Worm (Caenorhabditis elegans): ENCODE results near the gene fipr-29.

fipr-29 gene

DNA sequence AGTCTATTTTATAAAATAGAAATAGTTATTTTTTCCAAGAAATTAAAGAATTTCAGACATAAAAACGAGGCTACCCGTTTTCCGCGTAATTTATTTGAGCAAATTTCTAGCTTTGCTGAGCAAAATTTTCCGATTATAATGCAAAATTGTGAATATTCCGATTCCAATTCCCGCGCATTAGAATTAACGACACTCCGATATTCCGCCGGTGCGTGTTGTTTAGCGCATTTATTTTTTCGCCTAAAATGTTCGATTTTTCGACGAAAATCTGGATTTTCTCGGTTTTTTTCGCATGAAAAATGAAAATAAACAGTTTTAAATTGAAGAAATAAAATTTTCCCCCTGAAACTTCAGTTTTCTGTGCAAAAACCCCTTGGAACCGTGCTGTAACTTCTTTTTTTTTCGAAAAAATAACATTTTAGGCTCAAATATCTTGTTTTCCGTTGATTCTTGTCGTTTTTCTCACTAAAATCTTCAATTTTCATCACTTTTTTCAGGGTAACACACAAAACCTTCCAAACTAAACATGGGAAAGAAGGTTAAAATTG lies 9.9 kb upstream of the fipr-29 start, which contains the start of gene H06I04.3:
Gene H06I04.3 (plus strand): TSS at position 498 of the 548 bp plus-strand sequence.
- TF ChIP-seq lin-15B (tag; optimal IDR thresholded peaks at IDR 0.05) (peak; percentile 28), skn-1 (tag; optimal IDR thresholded peaks at IDR 0.05) (no peak), tbx-2 (tag; optimal IDR thresholded peaks at IDR 0.05) (no peak), ama-1 (optimal IDR thresholded peaks at IDR 0.05) (no peak), nhr-23 (tag; optimal IDR thresholded peaks at IDR 0.05) (peak; percentile 22), nfya-1 (tag; optimal IDR thresholded peaks at IDR 0.05; ENCODE audit: insufficient read depth) (peak; percentile 41), lin-39 (tag; optimal IDR thresholded peaks at IDR 0.05) (peak; percentile 24), hmg-11 (tag; optimal IDR thresholded peaks at IDR 0.05) (peak; percentile 50)

DNA sequence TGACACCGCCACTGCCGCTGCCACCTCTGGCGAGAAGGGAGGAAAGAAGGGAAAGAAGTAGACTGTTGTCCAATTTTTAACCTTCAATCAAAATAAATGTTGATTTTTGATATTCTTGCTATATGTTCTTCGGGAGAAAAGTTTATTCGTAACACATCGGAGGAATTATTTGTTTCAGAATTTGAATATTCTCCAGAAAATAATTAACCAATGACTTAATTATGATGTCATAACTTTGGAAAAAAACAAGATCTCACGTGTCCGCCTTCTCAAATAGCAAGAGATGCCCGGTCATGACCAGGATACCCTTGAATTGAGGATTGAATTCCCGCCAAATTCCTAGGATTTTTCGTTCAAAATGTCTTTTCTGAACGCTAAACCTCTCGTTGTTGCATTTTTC lies 8.9 kb upstream of the fipr-29 start:
- TF ChIP-seq pha-4 (tag; optimal IDR thresholded peaks at IDR 0.05), result no peak
- TF ChIP-seq zag-1 (tag; optimal IDR thresholded peaks at IDR 0.05), result no peak
- TF ChIP-seq sea-2 (GFP tag; optimal IDR thresholded peaks at IDR 0.05), result no peak
- TF ChIP-seq ceh-9 (tag; optimal IDR thresholded peaks at IDR 0.05), result no peak
- TF ChIP-seq nhr-25 (tag; optimal IDR thresholded peaks at IDR 0.05), result no peak
- no peak for TF ChIP-seq nhr-237 (tag; optimal IDR thresholded peaks at IDR 0.05)
- no peak for TF ChIP-seq nhr-28 (tag; optimal IDR thresholded peaks at IDR 0.05)
- TF ChIP-seq nhr-76 (tag; optimal IDR thresholded peaks at IDR 0.05), result no peak
- TF ChIP-seq elt-1 (tag; optimal IDR thresholded peaks at IDR 0.05), result no peak
- TF ChIP-seq fkh-10 (GFP tag; optimal IDR thresholded peaks at IDR 0.05), result no peak

DNA sequence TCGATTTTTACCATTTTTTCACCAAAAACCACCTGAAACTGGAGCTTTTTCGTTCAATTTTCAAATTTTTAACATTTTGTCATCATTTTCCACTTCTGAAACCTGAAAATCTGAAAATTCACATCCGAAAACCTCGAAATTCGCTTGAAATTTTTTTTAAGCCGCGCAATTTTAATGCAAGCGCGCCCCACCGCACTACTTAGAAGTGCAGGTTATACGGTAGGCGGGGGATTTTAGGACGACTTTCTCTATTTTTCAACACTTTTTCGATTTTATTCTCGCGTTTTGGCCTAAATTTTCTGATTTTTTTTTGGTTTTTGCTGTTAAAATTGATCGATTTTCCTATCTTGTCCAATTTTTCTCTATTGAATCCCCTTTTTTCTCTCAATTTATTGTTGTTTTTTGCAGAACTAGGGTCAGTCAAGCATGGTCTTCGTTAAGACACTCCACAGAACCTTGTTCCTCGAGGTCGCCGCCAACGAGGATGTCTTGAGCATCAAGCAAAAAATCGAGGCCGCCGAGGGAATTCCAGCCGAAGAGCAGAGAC lies 7.8 kb upstream of the fipr-29 start, which contains the start of gene ubl-1:
Gene ubl-1 (plus strand): TSS at position 402 of the 547 bp plus-strand sequence.
- TF ChIP-seq nhr-237 (tag; optimal IDR thresholded peaks at IDR 0.05), result no peak
- no peak for TF ChIP-seq nhr-76 (tag; optimal IDR thresholded peaks at IDR 0.05)
- peak; percentile 77 for TF ChIP-seq fkh-10 (GFP tag; optimal IDR thresholded peaks at IDR 0.05)
- no peak for TF ChIP-seq nhr-28 (tag; optimal IDR thresholded peaks at IDR 0.05)
- TF ChIP-seq hmg-11 (tag; optimal IDR thresholded peaks at IDR 0.05), result peak; percentile 27
- peak; percentile 64 for TF ChIP-seq ceh-28 (tag; optimal IDR thresholded peaks at IDR 0.05)
- TF ChIP-seq unc-39 (tag; optimal IDR thresholded peaks at IDR 0.05), result no peak
- no peak for TF ChIP-seq fos-1 (tag; optimal IDR thresholded peaks at IDR 0.05)
- peak; percentile 60 for TF ChIP-seq egl-5 (tag; optimal IDR thresholded peaks at IDR 0.05)
- TF ChIP-seq ceh-9 (tag; optimal IDR thresholded peaks at IDR 0.05), result no peak
- TF ChIP-seq lin-15B (tag; optimal IDR thresholded peaks at IDR 0.05), result peak; percentile 98
- TF ChIP-seq jun-1 (tag; optimal IDR thresholded peaks at IDR 0.05), result peak; percentile 80
- no peak for TF ChIP-seq mml-1 (tag; optimal IDR thresholded peaks at IDR 0.05)
- peak; percentile 41 for TF ChIP-seq nhr-11 (tag; optimal IDR thresholded peaks at IDR 0.05)
- no peak for TF ChIP-seq eor-1 (tag; optimal IDR thresholded peaks at IDR 0.05)
- peak; percentile 55 for TF ChIP-seq lsy-12 (tag; optimal IDR thresholded peaks at IDR 0.05)
- TF ChIP-seq lin-39 (tag; optimal IDR thresholded peaks at IDR 0.05), result peak; percentile 81
- peak; percentile 88 for TF ChIP-seq nhr-25 (tag; optimal IDR thresholded peaks at IDR 0.05)
- TF ChIP-seq unc-62 (GFP tag; optimal IDR thresholded peaks at IDR 0.05), result no peak
- TF ChIP-seq ama-1 (optimal IDR thresholded peaks at IDR 0.05), result peak; percentile 22
- TF ChIP-seq ceh-82 (tag; optimal IDR thresholded peaks at IDR 0.05), result peak; percentile 46
- peak; percentile 45 for TF ChIP-seq elt-1 (tag; optimal IDR thresholded peaks at IDR 0.05)
- peak; percentile 17 for TF ChIP-seq ztf-4 (tag; optimal IDR thresholded peaks at IDR 0.05)
- peak; percentile 89 for TF ChIP-seq ZK546.5 (tag; optimal IDR thresholded peaks at IDR 0.05)
- no peak for TF ChIP-seq mdl-1 (tag; optimal IDR thresholded peaks at IDR 0.05)
- TF ChIP-seq snpc-4 (tag; optimal IDR thresholded peaks at IDR 0.05), result peak; percentile 85
- TF ChIP-seq egl-27 (tag; optimal IDR thresholded peaks at IDR 0.05), result peak; percentile 8
- no peak for TF ChIP-seq zag-1 (tag; optimal IDR thresholded peaks at IDR 0.05)
- TF ChIP-seq fkh-2 (tag; optimal IDR thresholded peaks at IDR 0.05), result no peak
- peak; percentile 97 for TF ChIP-seq nfya-1 (tag; optimal IDR thresholded peaks at IDR 0.05; ENCODE audit: insufficient read depth)
- TF ChIP-seq nhr-77 (tag; optimal IDR thresholded peaks at IDR 0.05), result peak; percentile 54
- TF ChIP-seq pqm-1 (tag; optimal IDR thresholded peaks at IDR 0.05), result peak; percentile 24
- peak; percentile 61 for TF ChIP-seq nhr-43 (tag; optimal IDR thresholded peaks at IDR 0.05; ENCODE audit: poor library complexity, severe bottlenecking)
- peak; percentile 95 for TF ChIP-seq pha-4 (tag; optimal IDR thresholded peaks at IDR 0.05)
- no peak for TF ChIP-seq ztf-11 (tag; optimal IDR thresholded peaks at IDR 0.05)
- TF ChIP-seq nhr-12 (tag; optimal IDR thresholded peaks at IDR 0.05), result no peak
- TF ChIP-seq R02D3.7 (tag; optimal IDR thresholded peaks at IDR 0.05), result peak; percentile 81
- TF ChIP-seq aly-2 (tag; optimal IDR thresholded peaks at IDR 0.05), result no peak
- no peak for TF ChIP-seq tbx-2 (tag; optimal IDR thresholded peaks at IDR 0.05)
- peak; percentile 93 for TF ChIP-seq nhr-23 (tag; optimal IDR thresholded peaks at IDR 0.05)
- no peak for TF ChIP-seq ceh-16 (tag; optimal IDR thresholded peaks at IDR 0.05)
- TF ChIP-seq nhr-67 (tag; optimal IDR thresholded peaks at IDR 0.05), result no peak
- no peak for TF ChIP-seq daf-12 (tag; optimal IDR thresholded peaks at IDR 0.05)
- no peak for TF ChIP-seq sea-2 (GFP tag; optimal IDR thresholded peaks at IDR 0.05)
- TF ChIP-seq elt-2 (tag; optimal IDR thresholded peaks at IDR 0.05), result peak; percentile 49
- TF ChIP-seq skn-1 (tag; optimal IDR thresholded peaks at IDR 0.05), result peak; percentile 69
